Worm (Caenorhabditis elegans) whole organism, late embryonic: ENCODE results near the gene F44A2.3.

Experiments used
- C08G9.2 ChIP-seq: sonication (generic microtip); optimal IDR thresholded peaks from 2 replicates; lab custom pipeline; 2016; ENCODE audit warnings: mild to moderate bottlenecking, missing genetic modification characterization, moderate library complexity, missing compliant biosample characterization
- C38D4.7 ChIP-seq: fragments of 200-800 bp; sonication (Bioruptor generic); optimal IDR thresholded peaks from 2 replicates; lab custom pipeline; 2018; ENCODE audit warnings: mild to moderate bottlenecking, missing genetic modification characterization, moderate library complexity, missing compliant biosample characterization
- K02D7.2 ChIP-seq: sonication (generic microtip); optimal IDR thresholded peaks from 2 replicates; lab custom pipeline; 2017; ENCODE audit warnings: mild to moderate bottlenecking, missing genetic modification characterization, missing compliant biosample characterization
- ahr-1 ChIP-seq: sonication (generic microtip); optimal IDR thresholded peaks from 2 replicates; lab custom pipeline; 2016; ENCODE audit warnings: missing genetic modification characterization, missing compliant biosample characterization
- ama-1 ChIP-seq: fragments of 150-350 bp; optimal IDR thresholded peaks from 2 replicates; lab custom pipeline; 2014
- ceh-14 ChIP-seq: sonication (generic microtip); optimal IDR thresholded peaks from 2 replicates; lab custom pipeline; 2016; ENCODE audit warnings: missing genotype, missing genetic modification characterization, missing compliant biosample characterization
- ceh-19 ChIP-seq: fragments of 200-800 bp; sonication (Bioruptor generic); optimal IDR thresholded peaks from 2 replicates; lab custom pipeline; 2018; ENCODE audit warnings: mild to moderate bottlenecking, missing genetic modification characterization, missing compliant biosample characterization
- ceh-22 ChIP-seq: sonication (generic microtip); optimal IDR thresholded peaks from 2 replicates; lab custom pipeline; 2017; ENCODE audit warnings: missing biosample characterization, missing genetic modification characterization
- ceh-30 ChIP-seq: fragments of 150-350 bp; optimal IDR thresholded peaks from 2 replicates; lab custom pipeline; 2014; ENCODE audit warnings: missing biosample characterization, missing genetic modification characterization
- ceh-31 ChIP-seq: sonication (generic microtip); optimal IDR thresholded peaks from 2 replicates; lab custom pipeline; 2016; ENCODE audit warnings: missing genetic modification characterization, missing compliant biosample characterization
- ceh-45 ChIP-seq: fragments of 200-800 bp; sonication (Bioruptor generic); IDR thresholded peaks from 2 replicates; pipeline ENCODE4 v1.3.6; 2022; ENCODE audit warnings: missing genetic modification reagents, missing genetic modification characterization, missing compliant biosample characterization
- ceh-48 ChIP-seq: sonication (generic microtip); optimal IDR thresholded peaks from 2 replicates; lab custom pipeline; 2016; ENCODE audit warnings: missing genetic modification characterization, inconsistent platforms, missing compliant biosample characterization
- ceh-9 ChIP-seq: sonication (generic microtip); optimal IDR thresholded peaks from 2 replicates; lab custom pipeline; 2016; ENCODE audit warnings: mild to moderate bottlenecking, missing genetic modification characterization, inconsistent platforms, missing compliant biosample characterization
- che-1 ChIP-seq: sonication (generic microtip); optimal IDR thresholded peaks from 2 replicates; lab custom pipeline; 2016; ENCODE audit warnings: mild to moderate bottlenecking, missing genetic modification characterization, missing compliant biosample characterization
- dmd-4 ChIP-seq: sonication (generic microtip); optimal IDR thresholded peaks from 2 replicates; lab custom pipeline; 2016; ENCODE audit warnings: borderline replicate concordance, missing genetic modification characterization, missing compliant biosample characterization
- dve-1 ChIP-seq: sonication (generic microtip); optimal IDR thresholded peaks from 2 replicates; lab custom pipeline; 2017; ENCODE audit warnings: antibody characterized with exemption, mild to moderate bottlenecking, missing genetic modification characterization, missing compliant biosample characterization
- elt-2 ChIP-seq: sonication (generic microtip); optimal IDR thresholded peaks from 2 replicates; lab custom pipeline; 2016; ENCODE audit warnings: missing genetic modification reagents, missing genetic modification characterization, missing compliant biosample characterization
- ets-4 ChIP-seq: sonication (generic microtip); optimal IDR thresholded peaks from 2 replicates; lab custom pipeline; 2016; ENCODE audit warnings: missing genetic modification characterization, missing compliant biosample characterization
- eyg-1 ChIP-seq: sonication (generic microtip); optimal IDR thresholded peaks from 2 replicates; lab custom pipeline; 2016; ENCODE audit warnings: missing genotype, missing genetic modification characterization, missing compliant biosample characterization
- fax-1 ChIP-seq: sonication (generic microtip); optimal IDR thresholded peaks from 2 replicates; lab custom pipeline; 2016; ENCODE audit warnings: missing genotype, missing genetic modification characterization, missing compliant biosample characterization
- fkh-10 ChIP-seq: fragments of 150-350 bp; optimal IDR thresholded peaks from 2 replicates; lab custom pipeline; 2014; ENCODE audit warnings: missing biosample characterization, missing genetic modification reagents, missing genetic modification characterization
- gmeb-2 ChIP-seq: sonication (generic microtip); optimal IDR thresholded peaks from 2 replicates; lab custom pipeline; 2016; ENCODE audit warnings: missing genetic modification characterization, inconsistent platforms, missing compliant biosample characterization
- hlh-15 ChIP-seq: sonication (generic microtip); optimal IDR thresholded peaks from 2 replicates; lab custom pipeline; 2016; ENCODE audit warnings: missing genetic modification characterization, missing compliant biosample characterization
- hlh-30 ChIP-seq: sonication (generic microtip); optimal IDR thresholded peaks from 2 replicates; lab custom pipeline; 2017; ENCODE audit warnings: antibody characterized with exemption, missing genetic modification characterization, missing compliant biosample characterization; ENCODE audit not compliant: insufficient read depth
- lim-6 ChIP-seq: sonication (generic microtip); optimal IDR thresholded peaks from 2 replicates; lab custom pipeline; 2016; ENCODE audit warnings: missing genetic modification characterization, missing compliant biosample characterization
- lin-11 ChIP-seq: fragments of 200-800 bp; sonication (Bioruptor generic); optimal IDR thresholded peaks from 2 replicates; lab custom pipeline; 2018; ENCODE audit warnings: mild to moderate bottlenecking, missing genetic modification characterization, missing compliant biosample characterization
- nfya-1 ChIP-seq: sonication (generic microtip); optimal IDR thresholded peaks from 2 replicates; lab custom pipeline; 2017; ENCODE audit warnings: missing genetic modification characterization, mild to moderate bottlenecking, missing compliant biosample characterization, antibody characterized with exemption, moderate library complexity
- nhr-11 ChIP-seq: fragments of 150-350 bp; optimal IDR thresholded peaks from 2 replicates; lab custom pipeline; 2014; ENCODE audit warnings: missing biosample characterization, missing genetic modification characterization
- nhr-232 ChIP-seq: sonication (generic microtip); optimal IDR thresholded peaks from 2 replicates; lab custom pipeline; 2016; ENCODE audit warnings: missing genetic modification characterization, missing compliant biosample characterization
- npax-4 ChIP-seq: sonication (generic microtip); optimal IDR thresholded peaks from 2 replicates; lab custom pipeline; 2016; ENCODE audit warnings: missing genetic modification characterization, missing compliant biosample characterization
- odd-2 ChIP-seq: sonication (generic microtip); optimal IDR thresholded peaks from 2 replicates; lab custom pipeline; 2017; ENCODE audit warnings: antibody characterized with exemption, mild to moderate bottlenecking, missing genetic modification characterization, missing compliant biosample characterization
- pag-3 ChIP-seq: sonication (generic microtip); optimal IDR thresholded peaks from 2 replicates; lab custom pipeline; 2016; ENCODE audit warnings: missing compliant biosample characterization, missing genetic modification characterization, borderline replicate concordance
- pax-1 ChIP-seq: fragments of 150-350 bp; optimal IDR thresholded peaks from 2 replicates; lab custom pipeline; 2014; ENCODE audit warnings: missing biosample characterization, missing genetic modification characterization
- pha-2 ChIP-seq: sonication (generic microtip); optimal IDR thresholded peaks from 2 replicates; lab custom pipeline; 2017; ENCODE audit warnings: mild to moderate bottlenecking, missing genetic modification characterization, missing compliant biosample characterization
- pha-4 ChIP-seq: fragments of 150-350 bp; optimal IDR thresholded peaks from 2 replicates; lab custom pipeline; 2018; ENCODE audit warnings: missing biosample characterization, missing genetic modification reagents, missing genetic modification characterization
- pqm-1 ChIP-seq: sonication (generic microtip); optimal IDR thresholded peaks from 2 replicates; lab custom pipeline; 2016; ENCODE audit warnings: missing genetic modification characterization, missing compliant biosample characterization
- pros-1 ChIP-seq: fragments of 150-350 bp; optimal IDR thresholded peaks from 2 replicates; lab custom pipeline; 2014; ENCODE audit warnings: missing biosample characterization, missing genetic modification reagents, missing genetic modification characterization
- sdc-2 ChIP-seq: sonication (generic microtip); optimal IDR thresholded peaks from 2 replicates; lab custom pipeline; 2016; ENCODE audit warnings: missing genotype, missing genetic modification characterization, missing compliant biosample characterization
- sox-2 ChIP-seq: fragments of 200-800 bp; sonication (Bioruptor generic); IDR thresholded peaks from 2 replicates; pipeline ENCODE4 v1.3.6; 2022; ENCODE audit warnings: missing genetic modification reagents, missing genetic modification characterization, missing compliant biosample characterization
- sox-4 ChIP-seq: sonication (generic microtip); optimal IDR thresholded peaks from 2 replicates; lab custom pipeline; 2017; ENCODE audit warnings: mild to moderate bottlenecking, missing genetic modification characterization, inconsistent platforms, missing compliant biosample characterization
- syd-9 ChIP-seq: sonication (generic microtip); optimal IDR thresholded peaks from 2 replicates; lab custom pipeline; 2016; ENCODE audit warnings: mild to moderate bottlenecking, missing genetic modification characterization, moderate library complexity, missing compliant biosample characterization
- tbx-2 ChIP-seq: sonication (generic microtip); optimal IDR thresholded peaks from 2 replicates; lab custom pipeline; 2016; ENCODE audit warnings: missing genetic modification characterization, missing compliant biosample characterization
- ttx-3 ChIP-seq: sonication (generic microtip); optimal IDR thresholded peaks from 2 replicates; lab custom pipeline; 2016; ENCODE audit warnings: missing genetic modification reagents, missing genetic modification characterization, missing compliant biosample characterization
- unc-42 ChIP-seq: sonication (generic microtip); optimal IDR thresholded peaks from 2 replicates; lab custom pipeline; 2016; ENCODE audit warnings: missing genotype, missing genetic modification characterization, missing compliant biosample characterization
- unc-55 ChIP-seq: sonication (generic microtip); optimal IDR thresholded peaks from 2 replicates; lab custom pipeline; 2017; ENCODE audit warnings: missing biosample characterization, missing genetic modification reagents, missing genetic modification characterization
- unc-86 ChIP-seq: sonication (generic microtip); optimal IDR thresholded peaks from 2 replicates; lab custom pipeline; 2016; ENCODE audit warnings: missing genetic modification characterization, missing compliant biosample characterization
- zip-5 ChIP-seq: sonication (generic microtip); optimal IDR thresholded peaks from 2 replicates; lab custom pipeline; 2016; ENCODE audit warnings: missing genetic modification characterization, missing compliant biosample characterization
- ztf-16 ChIP-seq: sonication (generic microtip); optimal IDR thresholded peaks from 2 replicates; lab custom pipeline; 2017; ENCODE audit warnings: missing genetic modification characterization, missing compliant biosample characterization

The F44A2.3 gene

DNA sequence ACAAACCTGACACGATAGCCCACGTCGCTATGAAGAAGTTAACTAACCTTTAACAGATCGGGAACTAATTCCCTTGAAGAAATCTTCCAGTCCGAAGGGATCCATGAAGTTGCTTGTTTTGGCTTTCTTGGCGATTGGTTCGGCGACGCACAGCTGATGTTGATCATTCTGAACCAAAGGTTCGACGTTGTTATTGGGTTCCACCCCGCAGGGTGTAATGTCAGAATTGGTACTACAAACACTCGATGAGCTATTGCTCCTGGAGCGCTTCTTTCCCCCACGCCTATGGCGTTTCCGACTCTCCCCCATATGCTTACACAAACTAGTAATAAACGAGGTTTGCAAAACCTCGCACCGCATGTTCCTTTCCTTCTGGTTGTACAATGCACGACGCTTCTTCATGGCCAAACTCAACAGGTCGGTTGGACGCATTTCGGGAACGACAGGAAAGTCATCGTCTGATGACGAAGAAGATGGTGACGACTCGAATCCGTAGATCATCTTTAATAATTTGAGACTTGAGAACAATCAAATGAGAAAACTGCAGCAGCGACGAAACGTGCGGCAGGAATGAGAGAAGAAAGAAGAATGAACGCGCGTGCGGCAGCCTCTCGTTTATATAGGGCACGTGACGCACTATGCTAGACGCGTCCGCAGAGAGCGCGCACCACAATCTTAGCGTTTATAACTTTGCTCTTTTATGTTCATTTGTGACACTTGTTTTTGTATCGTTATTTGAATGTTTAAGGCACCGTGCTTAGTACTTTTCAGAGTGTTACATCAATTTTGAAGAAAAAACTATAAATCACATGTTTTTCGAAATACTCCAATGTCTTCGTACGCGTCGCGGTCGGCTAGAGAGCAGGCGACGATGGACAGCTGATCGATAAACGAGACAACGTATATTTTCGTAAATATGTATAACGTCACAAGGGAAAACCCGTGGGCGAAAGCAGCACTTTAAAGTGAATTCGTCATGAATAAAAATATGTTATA lies 38.7 kb downstream of the F44A2.3 start, which contains the start of gene tos-1 (continued):
- TF ChIP-seq ceh-19 (GFP tag; lab: Kevin White, UChicago) (peak; percentile 87), unc-86 (peak; percentile 95), ceh-22 (no peak), ceh-9 (tag; lab: Kevin White, UChicago) (no peak), che-1 (tag; lab: Kevin White, UChicago) (peak; percentile 71), unc-42 (tag; lab: Kevin White, UChicago) (peak; percentile 97), pag-3 (tag; lab: Kevin White, UChicago) (peak; percentile 88), sdc-2 (tag; lab: Kevin White, UChicago) (peak; percentile 83), sox-4 (peak; percentile 76), fkh-10 (GFP tag; lab: Kevin White, UChicago) (peak; percentile 67), lin-11 (tag; lab: Kevin White, UChicago) (peak; percentile 57), K02D7.2 (tag; lab: Kevin White, UChicago) (peak; percentile 70), ceh-45 (0 out of 2 replicates have a peak, but pooled peaks have one; percentile 48), ahr-1 (no peak), sox-2 (GFP tag; lab: Robert Waterston, UW) (peak; percentile 84), ttx-3 (peak; percentile 75), unc-55 (peak; percentile 94), lim-6 (tag; lab: Kevin White, UChicago) (peak; percentile 46), ama-1 (lab: Kevin White, UChicago) (peak; percentile 99), dve-1 (tag; lab: Kevin White, UChicago) (peak; percentile 96), pqm-1 (tag; lab: Kevin White, UChicago) (peak; percentile 98), pros-1 (tag; lab: Kevin White, UChicago) (peak; percentile 82), C08G9.2 (peak; percentile 63), ceh-30 (tag; lab: Kevin White, UChicago) (no peak), pax-1 (tag; lab: Kevin White, UChicago) (peak; percentile 84), npax-4 (tag; lab: Kevin White, UChicago) (no peak), hlh-15 (tag; lab: Kevin White, UChicago) (no peak), eyg-1 (tag; lab: Kevin White, UChicago) (peak; percentile 75), zip-5 (tag; lab: Kevin White, UChicago) (peak; percentile 12), nhr-11 (tag; lab: Kevin White, UChicago) (no peak), syd-9 (tag; lab: Kevin White, UChicago) (peak; percentile 95), gmeb-2 (peak; percentile 56), dmd-4 (tag; lab: Kevin White, UChicago) (peak; percentile 68), fax-1 (tag; lab: Kevin White, UChicago) (peak; percentile 66), ceh-14 (tag; lab: Kevin White, UChicago) (peak; percentile 97), ets-4 (tag; lab: Kevin White, UChicago) (peak; percentile 93), ztf-16 (peak; percentile 93), pha-4 (tag; lab: Kevin White, UChicago) (no peak), hlh-30 (peak; percentile 100), ceh-31 (tag; lab: Kevin White, UChicago) (peak; percentile 97), odd-2 (tag; lab: Kevin White, UChicago) (no peak), nhr-232 (tag; lab: Kevin White, UChicago) (peak; percentile 34), ceh-48 (tag; lab: Kevin White, UChicago) (peak; percentile 94), tbx-2 (peak; percentile 99), nfya-1 (tag; lab: Kevin White, UChicago) (peak; percentile 93), elt-2 (tag; lab: Kevin White, UChicago) (peak; percentile 97), C38D4.7 (GFP tag; lab: Kevin White, UChicago) (peak; percentile 59), pha-2 (tag; lab: Kevin White, UChicago) (peak; percentile 85)
